Fruit fly (Drosophila melanogaster) whole organism, embryonic: ENCODE measurements around the gene zf30C.

ENCODE experiments used
- BEAF-32 ChIP-seq: fragments of 200-800 bp; sonication (Bioruptor generic); optimal IDR thresholded peaks from 3 replicates; lab custom pipeline; 2017; ENCODE audit warnings: missing biosample characterization, missing genetic modification characterization, mild to moderate bottlenecking, moderate library complexity, missing genetic modification reagents
- CG10209 ChIP-seq: fragments of 200-800 bp; sonication (Bioruptor generic); optimal IDR thresholded peaks from 3 replicates; lab custom pipeline; 2017; ENCODE audit warnings: missing biosample characterization, mild to moderate bottlenecking, missing genetic modification characterization, missing genetic modification reagents
- CG11085 ChIP-seq: fragments of 200-800 bp; sonication (Bioruptor generic); IDR thresholded peaks from 2 replicates; pipeline ENCODE4 v1.3.6; 2022; ENCODE audit warnings: missing biosample characterization, missing genetic modification characterization
- CG12071 ChIP-seq: fragments of 200-800 bp; sonication (Bioruptor generic); optimal IDR thresholded peaks from 3 replicates; lab custom pipeline; 2018; ENCODE audit warnings: missing biosample characterization, mild to moderate bottlenecking, missing genetic modification characterization
- CG12104 ChIP-seq: fragments of 200-800 bp; sonication (Bioruptor generic); optimal IDR thresholded peaks from 3 replicates; lab custom pipeline; 2016; ENCODE audit warnings: missing biosample characterization, missing genetic modification characterization
- CG12236 ChIP-seq: fragments of 200-800 bp; sonication (Bioruptor generic); optimal IDR thresholded peaks from 2 replicates; lab custom pipeline; 2016; ENCODE audit warnings: missing biosample characterization, missing genetic modification characterization
- CG15601 ChIP-seq: fragments of 200-800 bp; sonication (Bioruptor generic); optimal IDR thresholded peaks from 3 replicates; lab custom pipeline; 2019; ENCODE audit warnings: missing biosample characterization, mild to moderate bottlenecking, missing genetic modification characterization, moderate library complexity
- CG17829 ChIP-seq: fragments of 200-800 bp; optimal IDR thresholded peaks from 2 replicates; lab custom pipeline; 2019; ENCODE audit warnings: missing biosample characterization, mild to moderate bottlenecking, missing genetic modification characterization, moderate library complexity
- CG18764 ChIP-seq: fragments of 200-800 bp; sonication (Bioruptor generic); optimal IDR thresholded peaks from 3 replicates; lab custom pipeline; 2016; ENCODE audit warnings: missing biosample characterization, missing genetic modification characterization
- CG2129 ChIP-seq: fragments of 200-800 bp; sonication (Bioruptor generic); IDR thresholded peaks from 2 replicates; pipeline ENCODE4 v1.3.6; 2022; ENCODE audit warnings: missing biosample characterization, missing genetic modification characterization; ENCODE audit not compliant: partially characterized antibody
- CG2875 ChIP-seq: fragments of 200-800 bp; sonication (Bioruptor generic); optimal IDR thresholded peaks from 2 replicates; lab custom pipeline; 2017; ENCODE audit warnings: missing biosample characterization, mild to moderate bottlenecking, missing genetic modification characterization, missing genetic modification reagents
- CG30020 ChIP-seq: fragments of 200-800 bp; optimal IDR thresholded peaks from 2 replicates; lab custom pipeline; 2019; ENCODE audit warnings: missing biosample characterization, mild to moderate bottlenecking, missing genetic modification characterization, moderate library complexity
- CG33213 ChIP-seq: fragments of 200-800 bp; sonication (Bioruptor generic); optimal IDR thresholded peaks from 3 replicates; lab custom pipeline; 2016; ENCODE audit warnings: missing biosample characterization, missing genetic modification characterization
- CG42726 ChIP-seq: fragments of 200-800 bp; sonication (Bioruptor generic); IDR thresholded peaks from 2 replicates; pipeline ENCODE4 v1.3.6; 2022; ENCODE audit warnings: missing biosample characterization, missing genetic modification characterization; ENCODE audit not compliant: partially characterized antibody
- CG4424 ChIP-seq: fragments of 200-800 bp; sonication (Bioruptor generic); optimal IDR thresholded peaks from 3 replicates; lab custom pipeline; 2016; ENCODE audit warnings: missing biosample characterization, missing genetic modification characterization
- CG4854 ChIP-seq: fragments of 200-800 bp; sonication (Bioruptor generic); optimal IDR thresholded peaks from 2 replicates; lab custom pipeline; 2016; ENCODE audit warnings: missing biosample characterization, missing genetic modification characterization, inconsistent platforms
- CG9797 ChIP-seq: fragments of 200-800 bp; sonication (Bioruptor generic); optimal IDR thresholded peaks from 3 replicates; lab custom pipeline; 2018; ENCODE audit warnings: missing biosample characterization, mild to moderate bottlenecking, missing genetic modification characterization
- D ChIP-seq, 2 experiments: fragments of 200-800 bp in 1 of 2; fragments of >200 bp in 1 of 2; sonication (Bioruptor generic) in 1 of 2; optimal IDR thresholded peaks; 2 replicates in 1 of 2; 3 replicates in 1 of 2; lab custom pipeline; 2017; ENCODE audit warnings: mild to moderate bottlenecking in 1 of 2, missing biosample characterization in 1 of 2, missing genetic modification characterization in 1 of 2, missing genetic modification reagents in 1 of 2
- H15 ChIP-seq: fragments of 200-800 bp; sonication (Bioruptor generic); IDR thresholded peaks from 3 replicates; pipeline ENCODE4 v1.3.6; 2022; ENCODE audit warnings: missing biosample characterization, missing genetic modification characterization
- Hr39 ChIP-seq: fragments of >200 bp; optimal IDR thresholded peaks from 2 replicates; lab custom pipeline; 2017
- Mad ChIP-seq: fragments of 200-800 bp; sonication (Bioruptor generic); optimal IDR thresholded peaks from 2 replicates; lab custom pipeline; 2016; ENCODE audit warnings: missing biosample characterization, missing genetic modification characterization
- Meics ChIP-seq: fragments of 200-800 bp; sonication (Bioruptor generic); optimal IDR thresholded peaks from 2 replicates; lab custom pipeline; 2017; ENCODE audit warnings: missing biosample characterization, mild to moderate bottlenecking, missing genetic modification characterization
- Mes4 ChIP-seq: fragments of 200-800 bp; sonication (Bioruptor generic); optimal IDR thresholded peaks from 2 replicates; lab custom pipeline; 2016; ENCODE audit warnings: missing biosample characterization, missing genetic modification characterization
- NFAT ChIP-seq: fragments of 200-800 bp; sonication (Bioruptor generic); IDR thresholded peaks from 2 replicates; pipeline ENCODE4 v1.3.6; 2022; ENCODE audit warnings: missing biosample characterization, missing genetic modification characterization
- Oaz ChIP-seq: fragments of 200-800 bp; sonication (Bioruptor generic); IDR thresholded peaks from 2 replicates; pipeline ENCODE4 v1.3.6; 2022; ENCODE audit warnings: missing biosample characterization, missing genetic modification characterization
- ab ChIP-seq: fragments of 200-800 bp; sonication (Bioruptor generic); optimal IDR thresholded peaks from 2 replicates; lab custom pipeline; 2016; ENCODE audit warnings: missing biosample characterization, missing genetic modification characterization
- abd-A ChIP-seq: fragments of 200-800 bp; sonication (Bioruptor generic); optimal IDR thresholded peaks from 3 replicates; lab custom pipeline; 2019; ENCODE audit warnings: missing biosample characterization, mild to moderate bottlenecking, missing genetic modification characterization, moderate library complexity
- amos ChIP-seq: fragments of 200-800 bp; sonication (Bioruptor generic); IDR thresholded peaks from 2 replicates; pipeline ENCODE4 v1.3.6; 2022; ENCODE audit warnings: missing biosample characterization, missing genetic modification characterization; ENCODE audit not compliant: partially characterized antibody
- ap ChIP-seq: fragments of 200-800 bp; sonication (Bioruptor generic); IDR thresholded peaks from 2 replicates; pipeline ENCODE4 v1.3.6; 2022; ENCODE audit warnings: missing biosample characterization, missing genetic modification characterization
- ash1 ChIP-seq: fragments of 200-800 bp; sonication (Bioruptor generic); optimal IDR thresholded peaks from 2 replicates; lab custom pipeline; 2018; ENCODE audit warnings: missing biosample characterization, mild to moderate bottlenecking, missing genetic modification characterization
- bigmax ChIP-seq: fragments of 200-800 bp; sonication (Bioruptor generic); optimal IDR thresholded peaks from 2 replicates; lab custom pipeline; 2018; ENCODE audit warnings: missing biosample characterization, mild to moderate bottlenecking, missing genetic modification characterization
- cato ChIP-seq: fragments of 200-800 bp; sonication (Bioruptor generic); optimal IDR thresholded peaks from 2 replicates; lab custom pipeline; 2016; ENCODE audit warnings: missing biosample characterization, missing genetic modification characterization, borderline replicate concordance
- chm ChIP-seq: fragments of 200-800 bp; sonication (Bioruptor generic); IDR thresholded peaks from 2 replicates; pipeline ENCODE4 v1.3.6; 2022; ENCODE audit warnings: missing biosample characterization, missing genetic modification characterization
- dm ChIP-seq: fragments of 200-800 bp; sonication (Bioruptor generic); optimal IDR thresholded peaks from 3 replicates; lab custom pipeline; 2016; ENCODE audit warnings: missing biosample characterization, missing genetic modification characterization
- eve ChIP-seq, 2 experiments: fragments of >200 bp; optimal IDR thresholded peaks; 2 replicates each; lab custom pipeline; 2017; ENCODE audit warnings: missing biosample characterization in 2 of 2, missing genetic modification characterization in 2 of 2
- ftz-f1 ChIP-seq: fragments of 200-800 bp; sonication (Bioruptor generic); optimal IDR thresholded peaks from 2 replicates; lab custom pipeline; 2016; ENCODE audit warnings: missing biosample characterization, missing genetic modification characterization
- gcm ChIP-seq: fragments of 200-800 bp; sonication (Bioruptor generic); optimal IDR thresholded peaks from 2 replicates; lab custom pipeline; 2019; ENCODE audit warnings: missing biosample characterization, mild to moderate bottlenecking, missing genetic modification characterization, moderate library complexity
- hkb ChIP-seq, 2 experiments: fragments of 200-800 bp in 1 of 2; fragments of >200 bp in 1 of 2; sonication (Bioruptor generic) in 1 of 2; IDR thresholded peaks in 1 of 2; optimal IDR thresholded peaks in 1 of 2; 2 replicates each; pipeline versions ENCODE4 v1.3.6 to Lab custom; 2017 to 2022; ENCODE audit warnings: missing biosample characterization in 1 of 2, missing genetic modification characterization in 1 of 2
- inv ChIP-seq: fragments of 200-800 bp; sonication (Bioruptor generic); IDR thresholded peaks from 2 replicates; pipeline ENCODE4 v1.3.6; 2022; ENCODE audit warnings: missing biosample characterization, missing genetic modification characterization; ENCODE audit not compliant: partially characterized antibody
- jumu ChIP-seq: fragments of 200-800 bp; sonication (Bioruptor generic); optimal IDR thresholded peaks from 3 replicates; lab custom pipeline; 2016; ENCODE audit warnings: missing biosample characterization, missing genetic modification characterization
- knrl ChIP-seq: fragments of 200-800 bp; sonication (Bioruptor generic); IDR thresholded peaks from 3 replicates; pipeline ENCODE4 v1.3.6; 2022; ENCODE audit warnings: missing biosample characterization, missing genetic modification characterization; ENCODE audit not compliant: partially characterized antibody
- nerfin-1 ChIP-seq: fragments of 200-800 bp; sonication (Bioruptor generic); optimal IDR thresholded peaks from 3 replicates; lab custom pipeline; 2019; ENCODE audit warnings: missing biosample characterization, mild to moderate bottlenecking, missing genetic modification characterization, moderate library complexity
- phol ChIP-seq: fragments of 200-800 bp; sonication (Bioruptor generic); optimal IDR thresholded peaks from 3 replicates; lab custom pipeline; 2018; ENCODE audit warnings: missing biosample characterization, mild to moderate bottlenecking, missing genetic modification characterization, moderate library complexity
- pita ChIP-seq: fragments of 200-800 bp; sonication (Bioruptor generic); optimal IDR thresholded peaks from 2 replicates; lab custom pipeline; 2017; ENCODE audit warnings: missing biosample characterization, mild to moderate bottlenecking, missing genetic modification characterization
- rib ChIP-seq: fragments of 200-800 bp; sonication (Bioruptor generic); IDR thresholded peaks from 2 replicates; pipeline ENCODE4 v1.3.6; 2022; ENCODE audit warnings: missing biosample characterization, missing genetic modification characterization
- run ChIP-seq: fragments of 200-800 bp; sonication (Bioruptor generic); optimal IDR thresholded peaks from 3 replicates; lab custom pipeline; 2018; ENCODE audit warnings: missing biosample characterization, mild to moderate bottlenecking, missing genetic modification characterization
- slp2 ChIP-seq: fragments of 200-800 bp; sonication (Bioruptor generic); optimal IDR thresholded peaks from 2 replicates; lab custom pipeline; 2016; ENCODE audit warnings: missing biosample characterization, missing genetic modification characterization
- toy ChIP-seq: fragments of 200-800 bp; sonication (Bioruptor generic); IDR thresholded peaks from 2 replicates; pipeline ENCODE4 v1.3.6; 2022; ENCODE audit warnings: missing biosample characterization, missing genetic modification characterization
- trem ChIP-seq: fragments of 200-800 bp; optimal IDR thresholded peaks from 3 replicates; lab custom pipeline; 2019; ENCODE audit warnings: missing biosample characterization, mild to moderate bottlenecking, missing genetic modification characterization, moderate library complexity
- unc-4 ChIP-seq: fragments of 200-800 bp; sonication (Bioruptor generic); IDR thresholded peaks from 2 replicates; pipeline ENCODE4 v1.3.6; 2022; ENCODE audit warnings: missing biosample characterization, missing genetic modification characterization; ENCODE audit not compliant: partially characterized antibody

zf30C gene

dm6 chr2L:9711107-9711585 is 47.0 kb upstream of the zf30C start, which contains the start of gene CG4364 (continued):
- TF ChIP-seq BEAF-32 (GFP tag; lab: Kevin White, UChicago) (peak; percentile 58), jumu (GFP tag; lab: Kevin White, UChicago) (no peak), rib (GFP tag; lab: Robert Waterston, UW) (no peak), Mes4 (GFP tag; lab: Kevin White, UChicago) (no peak), ab (GFP tag; lab: Kevin White, UChicago) (no peak), CG33213 (GFP tag; lab: Kevin White, UChicago) (peak; percentile 78), toy (GFP tag; lab: Robert Waterston, UW) (no peak), trem (peak; percentile 52), Oaz (GFP tag; lab: Robert Waterston, UW) (no peak), CG42726 (GFP tag; lab: Robert Waterston, UW) (peak; percentile 73), slp2 (GFP tag; lab: Kevin White, UChicago) (no peak), CG10209 (GFP tag; lab: Kevin White, UChicago) (no peak), gcm (GFP tag; lab: Kevin White, UChicago) (no peak), nerfin-1 (no peak), CG2875 (GFP tag; lab: Kevin White, UChicago) (no peak), amos (GFP tag; lab: Robert Waterston, UW) (peak; percentile 57; the same call in 1 of the 2 replicates), CG11085 (GFP tag; lab: Robert Waterston, UW) (no peak), ash1 (GFP tag; lab: Kevin White, UChicago) (no peak), Meics (GFP tag; lab: Kevin White, UChicago) (no peak), inv (peak; percentile 66), Hr39 (lab: Kevin White, UChicago) (no peak), knrl (peak; percentile 83), unc-4 (GFP tag; lab: Robert Waterston, UW) (peak; percentile 84), CG17829 (peak; percentile 61), abd-A (tag; lab: Kevin White, UChicago) (no peak), CG12104 (GFP tag; lab: Kevin White, UChicago) (no peak), CG30020 (tag; lab: Kevin White, UChicago) (no peak), CG4424 (GFP tag; lab: Kevin White, UChicago) (no peak), D (optimal IDR thresholded peaks at IDR 0.05; lab: Kevin White, UChicago) (no peak), D (GFP tag; optimal IDR thresholded peaks at IDR 0.05; lab: Kevin White, UChicago) (no peak), bigmax (peak; percentile 88), cato (GFP tag; lab: Kevin White, UChicago) (no peak), phol (tag; lab: Kevin White, UChicago) (peak; percentile 67), CG15601 (tag; lab: Kevin White, UChicago) (peak; percentile 30), CG18764 (GFP tag; lab: Kevin White, UChicago) (no peak), hkb (optimal IDR thresholded peaks at IDR 0.05; lab: Kevin White, UChicago) (no peak), hkb (GFP tag; IDR thresholded peaks at IDR 0.05; lab: Robert Waterston, UW) (no peak), eve (GFP tag; optimal IDR thresholded peaks at IDR 0.05; lab: Kevin White, UChicago) (no peak), CG2129 (no peak; the same call in 1 of the 2 replicates), chm (GFP tag; lab: Robert Waterston, UW) (no peak), CG12071 (GFP tag; lab: Kevin White, UChicago) (no peak), CG4854 (GFP tag; lab: Kevin White, UChicago) (no peak), run (tag; lab: Kevin White, UChicago) (no peak), H15 (no peak), ap (GFP tag; lab: Robert Waterston, UW) (no peak), NFAT (GFP tag; lab: Robert Waterston, UW) (no peak), pita (peak; percentile 60), dm (GFP tag; lab: Kevin White, UChicago) (peak; percentile 90), ftz-f1 (GFP tag; lab: Kevin White, UChicago) (peak; percentile 46), CG9797 (GFP tag; lab: Kevin White, UChicago) (peak; percentile 83), CG12236 (GFP tag; lab: Kevin White, UChicago) (no peak), Mad (GFP tag; lab: Kevin White, UChicago) (no peak)
